Worm (Caenorhabditis elegans): ENCODE measurements around the gene attf-4.

Gene attf-4

ce11 chrIII:6116981-6117380 lies 36.6 kb downstream of the attf-4 start (continued):
- TF ChIP-seq pha-4 (GFP tag; IDR thresholded peaks at IDR 0.05) = 0 out of 2 replicates have a peak, but pooled peaks have one; percentile 16
- TF ChIP-seq pha-4 (tag; optimal IDR thresholded peaks at IDR 0.05) = no peak
- no peak for TF ChIP-seq zip-2 (tag; optimal IDR thresholded peaks at IDR 0.05)
- TF ChIP-seq nhr-10 (tag; optimal IDR thresholded peaks at IDR 0.05) = no peak
- no peak for TF ChIP-seq ces-1 (GFP tag; optimal IDR thresholded peaks at IDR 0.05)
- TF ChIP-seq gei-8 (GFP tag; optimal IDR thresholded peaks at IDR 0.05) = no peak
- TF ChIP-seq F10B5.3 (tag; optimal IDR thresholded peaks at IDR 0.05) = no peak
- TF ChIP-seq dmd-9 (GFP tag; IDR thresholded peaks at IDR 0.05) = no peak
- no peak for TF ChIP-seq D1046.2 (GFP tag; IDR thresholded peaks at IDR 0.05)

ce11 chrIII:6118320-6118719 lies 38.0 kb downstream of the attf-4 start, which contains the start of gene kin-18:
Gene kin-18, plus strand, starts transcription at chrIII:6118620.
- TF ChIP-seq zfp-3 (GFP tag; conservative IDR thresholded peaks at IDR 0.05) (no peak), aha-1 (tag) (peak; percentile 21), lin-29 (GFP tag; IDR thresholded peaks at IDR 0.05) (no peak), Y48G9A.11 (GFP tag; IDR thresholded peaks at IDR 0.05) (no peak), mdt-29 (GFP tag; IDR thresholded peaks at IDR 0.05) (no peak)

- no peak for TF ChIP-seq lin-38 (GFP tag; IDR thresholded peaks at IDR 0.05)
- peak in 1 of 2 experiments; percentile 71 for TF ChIP-seq unc-62 (GFP tag; optimal IDR thresholded peaks at IDR 0.05 in 1 of 2)
- no peak for TF ChIP-seq unc-62 (tag; optimal IDR thresholded peaks at IDR 0.05)
- no peak for TF ChIP-seq nhr-237 (tag; optimal IDR thresholded peaks at IDR 0.05)
- TF ChIP-seq nhr-102 (tag; optimal IDR thresholded peaks at IDR 0.05) = no peak
- no peak for TF ChIP-seq arid-1 (GFP tag; conservative IDR thresholded peaks at IDR 0.05)
- TF ChIP-seq lin-39 (tag; optimal IDR thresholded peaks at IDR 0.05) = no peak
These were observed 40.6 kb downstream of the attf-4 start for ce11 chrIII:6120990-6121389.

- TF ChIP-seq nhr-28 (tag; optimal IDR thresholded peaks at IDR 0.05) = no peak
- TF ChIP-seq hif-1 (tag; optimal IDR thresholded peaks at IDR 0.05) = peak in 1 of 2 experiments; percentile 30
- no peak for TF ChIP-seq zfp-2 (tag; optimal IDR thresholded peaks at IDR 0.05)
- TF ChIP-seq nhr-6 (tag; optimal IDR thresholded peaks at IDR 0.05) = no peak
- TF ChIP-seq unc-130 (GFP tag; optimal IDR thresholded peaks at IDR 0.05) = no peak
- no peak for TF ChIP-seq nhr-237 (tag; optimal IDR thresholded peaks at IDR 0.05)
- no peak for TF ChIP-seq hlh-11 (tag; optimal IDR thresholded peaks at IDR 0.05)
- TF ChIP-seq lin-29 (GFP tag; IDR thresholded peaks at IDR 0.05) = no peak
- no peak for TF ChIP-seq ces-1 (GFP tag; optimal IDR thresholded peaks at IDR 0.05)
- no peak for TF ChIP-seq F49E8.2 (tag; optimal IDR thresholded peaks at IDR 0.05; ENCODE audit: borderline replicate concordance)
- TF ChIP-seq Y75B8A.6 (GFP tag; IDR thresholded peaks at IDR 0.05) = 0 out of 2 replicates have a peak, but pooled peaks have one; percentile 37
- no peak for TF ChIP-seq nhr-102 (tag; optimal IDR thresholded peaks at IDR 0.05)
- TF ChIP-seq lsy-2 (tag; optimal IDR thresholded peaks at IDR 0.05) = peak; percentile 13 to 23
- no peak for TF ChIP-seq lin-1 (GFP tag; IDR thresholded peaks at IDR 0.05)
- TF ChIP-seq nhr-41 (GFP tag; IDR thresholded peaks at IDR 0.05) = no peak
- TF ChIP-seq zag-1 (tag; optimal IDR thresholded peaks at IDR 0.05) = no peak
- TF ChIP-seq dpl-1 (GFP tag; optimal IDR thresholded peaks at IDR 0.05) = no peak
- no peak for TF ChIP-seq mep-1 (tag; optimal IDR thresholded peaks at IDR 0.05)
- 0 out of 2 replicates have a peak, but pooled peaks have one; percentile 52 for TF ChIP-seq T26A8.4 (GFP tag; IDR thresholded peaks at IDR 0.05)
- TF ChIP-seq ZK337.2 (GFP tag; IDR thresholded peaks at IDR 0.05) = no peak
- TF ChIP-seq lim-7 (GFP tag; IDR thresholded peaks at IDR 0.05) = peak; percentile 52; the same call in 1 of the 2 replicates
- TF ChIP-seq hlh-30 (tag; optimal IDR thresholded peaks at IDR 0.05; ENCODE audit: insufficient read depth) = no peak
- TF ChIP-seq mdt-29 (GFP tag; IDR thresholded peaks at IDR 0.05) = 0 out of 2 replicates have a peak, but pooled peaks have one; percentile 22
- no peak; the same call in 1 of the 2 replicates for TF ChIP-seq ctbp-1 (GFP tag; IDR thresholded peaks at IDR 0.05)
- TF ChIP-seq attf-4 (tag; optimal IDR thresholded peaks at IDR 0.05) = no peak
- no peak for TF ChIP-seq zip-11 (GFP tag; IDR thresholded peaks at IDR 0.05)
- peak; percentile 45 for TF ChIP-seq lin-38 (GFP tag; IDR thresholded peaks at IDR 0.05)
- no peak for TF ChIP-seq egl-27 (tag; optimal IDR thresholded peaks at IDR 0.05)
- TF ChIP-seq ceh-44 (GFP tag; IDR thresholded peaks at IDR 0.05) = no peak
- no peak for TF ChIP-seq fkh-10 (GFP tag; optimal IDR thresholded peaks at IDR 0.05)
- TF ChIP-seq ceh-62 (tag; optimal IDR thresholded peaks at IDR 0.05) = no peak
- 0 out of 2 replicates have a peak, but pooled peaks have one; percentile 57 for TF ChIP-seq D1046.2 (GFP tag; IDR thresholded peaks at IDR 0.05)
- TF ChIP-seq nhr-77 (tag; optimal IDR thresholded peaks at IDR 0.05) = no peak
These were observed 43.3 kb downstream of the attf-4 start for ce11 chrIII:6123647-6124046.

Data from whole organism, L4 larva.